Worm (Caenorhabditis elegans) whole organism, L1 larva: ENCODE measurements around the gene pifk-1.

Experiments used
- C16A3.4 ChIP-seq: fragments of 150-350 bp; optimal IDR thresholded peaks from 2 replicates; lab custom pipeline; 2014; ENCODE audit warnings: missing biosample characterization, missing genetic modification characterization
- F16B12.6 ChIP-seq: fragments of 150-350 bp; optimal IDR thresholded peaks from 2 replicates; lab custom pipeline; 2014; ENCODE audit warnings: missing biosample characterization, missing genetic modification characterization
- Y116A8C.19 ChIP-seq: sonication (generic microtip); optimal IDR thresholded peaks from 2 replicates; lab custom pipeline; 2016; ENCODE audit warnings: missing compliant biosample characterization, missing genetic modification characterization, borderline replicate concordance
- ama-1 ChIP-seq: fragments of 150-350 bp; optimal IDR thresholded peaks from 2 replicates; lab custom pipeline; 2014
- blmp-1 ChIP-seq: fragments of 150-350 bp; optimal IDR thresholded peaks from 2 replicates; lab custom pipeline; 2014; ENCODE audit warnings: missing biosample characterization, missing genetic modification characterization
- ceh-63 ChIP-seq: fragments of 200-800 bp; sonication (Bioruptor generic); optimal IDR thresholded peaks from 2 replicates; lab custom pipeline; 2018; ENCODE audit warnings: mild to moderate bottlenecking, missing genetic modification characterization, missing compliant biosample characterization
- ceh-82 ChIP-seq, 3 experiments: fragments of 150-350 bp in 1 of 3; sonication (generic microtip) in 2 of 3; optimal IDR thresholded peaks; 2 replicates each; lab custom pipeline; 2014 to 2017; ENCODE audit warnings: missing biosample characterization in 3 of 3, missing genetic modification characterization in 3 of 3
- ceh-90 ChIP-seq: sonication (generic microtip); optimal IDR thresholded peaks from 2 replicates; lab custom pipeline; 2016; ENCODE audit warnings: missing genetic modification characterization, missing compliant biosample characterization
- ces-1 ChIP-seq: fragments of 150-350 bp; optimal IDR thresholded peaks from 2 replicates; lab custom pipeline; 2014; ENCODE audit warnings: missing biosample characterization, missing genetic modification reagents, missing genetic modification characterization
- dpl-1 ChIP-seq, 3 experiments: fragments of 150-350 bp in 2 of 3; sonication (generic microtip) in 1 of 3; optimal IDR thresholded peaks; 2 replicates each; lab custom pipeline; 2014 to 2017; ENCODE audit warnings: missing biosample characterization in 3 of 3, missing genetic modification characterization in 3 of 3, missing genetic modification reagents in 3 of 3
- dsc-1 ChIP-seq: sonication (generic microtip); optimal IDR thresholded peaks from 2 replicates; lab custom pipeline; 2016; ENCODE audit warnings: mild to moderate bottlenecking, missing genetic modification characterization, missing compliant biosample characterization
- efl-1 ChIP-seq, 4 experiments: fragments of 150-350 bp; optimal IDR thresholded peaks in 3 of 4; peaks in 1 of 4; 1 replicate in 1 of 4; 2 replicates in 3 of 4; lab custom pipeline; 2014; ENCODE audit warnings: missing biosample characterization in 2 of 4, missing genetic modification characterization in 2 of 4, missing genetic modification reagents in 2 of 4
- elt-3 ChIP-seq, 6 experiments: fragments of 150-350 bp in 1 of 6; sonication (generic microtip); optimal IDR thresholded peaks; 2 replicates each; lab custom pipeline; 2017 to 2018; ENCODE audit warnings: missing biosample characterization in 6 of 6, missing genetic modification characterization in 6 of 6, inconsistent platforms in 1 of 6
- fkh-10 ChIP-seq: sonication (generic microtip); optimal IDR thresholded peaks from 2 replicates; lab custom pipeline; 2017; ENCODE audit warnings: missing biosample characterization, missing genetic modification reagents, missing genetic modification characterization
- fkh-8 ChIP-seq: sonication (generic microtip); optimal IDR thresholded peaks from 2 replicates; lab custom pipeline; 2016; ENCODE audit warnings: mild to moderate bottlenecking, missing genetic modification characterization, missing compliant biosample characterization
- fos-1 ChIP-seq: fragments of 150-350 bp; optimal IDR thresholded peaks from 2 replicates; lab custom pipeline; 2014; ENCODE audit warnings: missing biosample characterization, missing genetic modification characterization
- grh-1 ChIP-seq: fragments of 200-800 bp; sonication (Bioruptor generic); IDR thresholded peaks from 2 replicates; pipeline ENCODE4 v1.3.6; 2022; ENCODE audit warnings: missing genetic modification reagents, missing genetic modification characterization, missing compliant biosample characterization
- hlh-17 ChIP-seq: fragments of 200-800 bp; sonication (Bioruptor generic); optimal IDR thresholded peaks from 2 replicates; lab custom pipeline; 2018; ENCODE audit warnings: missing genetic modification characterization, mild to moderate bottlenecking, missing compliant biosample characterization, moderate library complexity, borderline replicate concordance
- hpl-2 ChIP-seq: fragments of 150-350 bp; optimal IDR thresholded peaks from 2 replicates; lab custom pipeline; 2014; ENCODE audit warnings: missing biosample characterization, missing genetic modification reagents, missing genetic modification characterization
- irx-1 ChIP-seq: sonication (generic microtip); optimal IDR thresholded peaks from 2 replicates; lab custom pipeline; 2016; ENCODE audit warnings: missing genetic modification characterization, missing compliant biosample characterization
- jun-1 ChIP-seq: fragments of 150-350 bp; optimal IDR thresholded peaks from 2 replicates; lab custom pipeline; 2014; ENCODE audit warnings: missing biosample characterization, missing genetic modification reagents, missing genetic modification characterization
- lin-13 ChIP-seq: fragments of 150-350 bp; optimal IDR thresholded peaks from 2 replicates; lab custom pipeline; 2014; ENCODE audit warnings: missing biosample characterization, missing genetic modification reagents, missing genetic modification characterization
- lin-14 ChIP-seq: fragments of 200-800 bp; sonication (Bioruptor generic); optimal IDR thresholded peaks from 2 replicates; lab custom pipeline; 2018; ENCODE audit warnings: mild to moderate bottlenecking, missing genetic modification characterization, moderate library complexity, missing compliant biosample characterization
- lin-15B ChIP-seq: fragments of 150-350 bp; sonication (generic microtip); optimal IDR thresholded peaks from 3 replicates; lab custom pipeline; 2014; ENCODE audit warnings: missing biosample characterization, missing genetic modification characterization
- lin-35 ChIP-seq, 2 experiments: fragments of 150-350 bp; optimal IDR thresholded peaks; 2 replicates each; lab custom pipeline; 2014; ENCODE audit warnings: missing biosample characterization in 2 of 2, missing genetic modification characterization in 2 of 2, missing genetic modification reagents in 2 of 2
- lsy-2 ChIP-seq, 2 experiments: fragments of 150-350 bp; optimal IDR thresholded peaks; 2 replicates each; lab custom pipeline; 2014; ENCODE audit warnings: missing biosample characterization in 2 of 2, missing genetic modification characterization in 2 of 2
- mab-9 ChIP-seq: fragments of 200-800 bp; sonication (Bioruptor generic); IDR thresholded peaks from 2 replicates; pipeline ENCODE4 v1.3.6; 2022; ENCODE audit warnings: missing genetic modification reagents, missing genetic modification characterization, missing compliant biosample characterization
- mdl-1 ChIP-seq, 2 experiments: fragments of 150-350 bp; optimal IDR thresholded peaks; 2 replicates each; lab custom pipeline; 2014 to 2017; ENCODE audit warnings: missing biosample characterization in 2 of 2, missing genetic modification characterization in 2 of 2, inconsistent platforms in 1 of 2
- mef-2 ChIP-seq: fragments of 150-350 bp; optimal IDR thresholded peaks from 2 replicates; lab custom pipeline; 2014; ENCODE audit warnings: missing biosample characterization, missing genetic modification characterization
- mep-1 ChIP-seq: fragments of 150-350 bp; optimal IDR thresholded peaks from 2 replicates; lab custom pipeline; 2014; ENCODE audit warnings: missing biosample characterization, missing genetic modification characterization
- nhr-20 ChIP-seq: sonication (generic microtip); optimal IDR thresholded peaks from 2 replicates; lab custom pipeline; 2016; ENCODE audit warnings: mild to moderate bottlenecking, missing genetic modification characterization, missing compliant biosample characterization
- nhr-28 ChIP-seq: fragments of 150-350 bp; optimal IDR thresholded peaks from 2 replicates; lab custom pipeline; 2014; ENCODE audit warnings: missing biosample characterization, missing genetic modification characterization
- nhr-47 ChIP-seq: sonication (generic microtip); optimal IDR thresholded peaks from 2 replicates; lab custom pipeline; 2016; ENCODE audit warnings: mild to moderate bottlenecking, missing genetic modification characterization, moderate library complexity, missing compliant biosample characterization
- nhr-71 ChIP-seq: sonication (generic microtip); optimal IDR thresholded peaks from 2 replicates; lab custom pipeline; 2016; ENCODE audit warnings: mild to moderate bottlenecking, missing genetic modification characterization, moderate library complexity, missing compliant biosample characterization
- nhr-77 ChIP-seq: fragments of 150-350 bp; optimal IDR thresholded peaks from 2 replicates; lab custom pipeline; 2014; ENCODE audit warnings: missing biosample characterization, missing genetic modification characterization
- nhr-85 ChIP-seq: sonication (generic microtip); peaks from one replicate; lab custom pipeline; 2016; ENCODE audit warnings: missing genetic modification characterization, inconsistent platforms, missing compliant biosample characterization
- nhr-90 ChIP-seq: sonication (generic microtip); optimal IDR thresholded peaks from 2 replicates; lab custom pipeline; 2016; ENCODE audit warnings: mild to moderate bottlenecking, missing genetic modification characterization, missing compliant biosample characterization; ENCODE audit not compliant: poor library complexity
- rnt-1 ChIP-seq: sonication (generic microtip); optimal IDR thresholded peaks from 2 replicates; lab custom pipeline; 2016; ENCODE audit warnings: mild to moderate bottlenecking, missing genetic modification characterization, moderate library complexity, missing compliant biosample characterization
- skn-1 ChIP-seq: fragments of 150-350 bp; optimal IDR thresholded peaks from 2 replicates; lab custom pipeline; 2014; ENCODE audit warnings: missing biosample characterization, missing genetic modification characterization
- snu-23 ChIP-seq: sonication (generic microtip); optimal IDR thresholded peaks from 2 replicates; lab custom pipeline; 2016; ENCODE audit warnings: missing genetic modification characterization, missing compliant biosample characterization
- sup-37 ChIP-seq: fragments of 200-800 bp; sonication (Bioruptor generic); optimal IDR thresholded peaks from 2 replicates; lab custom pipeline; 2018; ENCODE audit warnings: mild to moderate bottlenecking, missing genetic modification characterization, missing compliant biosample characterization
- swsn-7 ChIP-seq: sonication (generic microtip); optimal IDR thresholded peaks from 2 replicates; lab custom pipeline; 2016; ENCODE audit warnings: missing genetic modification characterization, missing compliant biosample characterization
- tbx-2 ChIP-seq: sonication (generic microtip); optimal IDR thresholded peaks from 2 replicates; lab custom pipeline; 2016; ENCODE audit warnings: missing genetic modification characterization, missing compliant biosample characterization
- tlp-1 ChIP-seq: fragments of 150-350 bp; optimal IDR thresholded peaks from 2 replicates; lab custom pipeline; 2014; ENCODE audit warnings: missing biosample characterization, missing genetic modification characterization
- unc-130 ChIP-seq: fragments of 150-350 bp; optimal IDR thresholded peaks from 2 replicates; lab custom pipeline; 2017; ENCODE audit warnings: missing biosample characterization, missing genetic modification characterization, inconsistent platforms
- unc-86 ChIP-seq: sonication (generic microtip); optimal IDR thresholded peaks from 2 replicates; lab custom pipeline; 2016; ENCODE audit warnings: missing genetic modification characterization, missing compliant biosample characterization
- xbp-1 ChIP-seq: sonication (generic microtip); optimal IDR thresholded peaks from 2 replicates; lab custom pipeline; 2016; ENCODE audit warnings: missing genetic modification characterization, missing compliant biosample characterization
- zip-4 ChIP-seq: fragments of 200-800 bp; sonication (Bioruptor generic); optimal IDR thresholded peaks from 2 replicates; lab custom pipeline; 2018; ENCODE audit warnings: mild to moderate bottlenecking, missing genetic modification characterization, moderate library complexity, missing compliant biosample characterization
- ztf-4 ChIP-seq: fragments of 150-350 bp; optimal IDR thresholded peaks from 2 replicates; lab custom pipeline; 2014; ENCODE audit warnings: missing biosample characterization, missing genetic modification characterization

pifk-1 gene

ce11 chrX:876935-877334 is 47.4 kb downstream of the pifk-1 start, which contains the start of gene ZC13.1:
Gene ZC13.1, plus strand, starts transcription at chrX:877239.
- TF ChIP-seq Y116A8C.19 (tag; lab: Kevin White, UChicago) (no peak), nhr-71 (tag; lab: Kevin White, UChicago) (peak; percentile 63), blmp-1 (tag; lab: Kevin White, UChicago) (peak; percentile 97), skn-1 (tag; lab: Kevin White, UChicago) (peak; percentile 96), F16B12.6 (tag; lab: Kevin White, UChicago) (peak; percentile 25), swsn-7 (peak; percentile 52), hpl-2 (GFP tag; lab: Kevin White, UChicago) (no peak), ceh-90 (tag; lab: Kevin White, UChicago) (no peak), nhr-47 (tag; lab: Kevin White, UChicago) (peak; percentile 64), unc-86 (tag; lab: Kevin White, UChicago) (peak; percentile 12), fkh-10 (GFP tag; lab: Kevin White, UChicago) (peak; percentile 28), ces-1 (GFP tag; lab: Kevin White, UChicago) (no peak), ceh-63 (GFP tag; lab: Kevin White, UChicago) (no peak), C16A3.4 (tag; lab: Kevin White, UChicago) (peak; percentile 70), tbx-2 (tag; lab: Kevin White, UChicago) (peak; percentile 53), fkh-8 (tag; lab: Kevin White, UChicago) (peak; percentile 71), tlp-1 (tag; lab: Kevin White, UChicago) (no peak), jun-1 (tag; lab: Kevin White, UChicago) (peak; percentile 18), dsc-1 (tag; lab: Kevin White, UChicago) (peak; percentile 13), nhr-77 (tag; lab: Kevin White, UChicago) (peak; percentile 58), snu-23 (peak; percentile 77), mab-9 (GFP tag; lab: Robert Waterston, UW) (no peak), nhr-20 (peak; percentile 62), nhr-90 (no peak), mep-1 (tag; lab: Kevin White, UChicago) (peak; percentile 86), ztf-4 (no peak), mdl-1 (tag; optimal IDR thresholded peaks at IDR 0.05; lab: Kevin White, UChicago) (peak in 1 of 2 experiments; percentile 51), elt-3 (tag; optimal IDR thresholded peaks at IDR 0.05; lab: Kevin White, UChicago) (peak in 3 of 6 experiments; percentile 10 to 45 (median 38)), unc-130 (tag; lab: Kevin White, UChicago) (peak; percentile 40), lin-35 (GFP tag; optimal IDR thresholded peaks at IDR 0.05; lab: Kevin White, UChicago) (peak; percentile 61 to 81), ama-1 (lab: Kevin White, UChicago) (no peak), nhr-28 (no peak), ceh-82 (tag; optimal IDR thresholded peaks at IDR 0.05; lab: Kevin White, UChicago) (peak in 2 of 3 experiments; percentile 19 to 88), lin-13 (GFP tag; lab: Kevin White, UChicago) (no peak), nhr-85 (tag; lab: Kevin White, UChicago) (peak; percentile 73), zip-4 (no peak), lin-14 (GFP tag; lab: Kevin White, UChicago) (peak; percentile 86), dpl-1 (GFP tag; optimal IDR thresholded peaks at IDR 0.05; lab: Kevin White, UChicago) (peak; percentile 30 to 64 (median 46)), mef-2 (tag; lab: Kevin White, UChicago) (peak; percentile 3), fos-1 (tag; lab: Kevin White, UChicago) (peak; percentile 24), lsy-2 (tag; optimal IDR thresholded peaks at IDR 0.05; lab: Kevin White, UChicago) (peak; percentile 45 to 81), rnt-1 (tag; lab: Kevin White, UChicago) (peak; percentile 72), grh-1 (GFP tag; lab: Robert Waterston, UW) (no peak), lin-15B (tag; lab: Kevin White, UChicago) (peak; percentile 61), efl-1 (optimal IDR thresholded peaks at IDR 0.05; lab: Kevin White, UChicago) (peak; percentile 36 to 66), efl-1 (GFP tag; optimal IDR thresholded peaks at IDR 0.05 in 1 of 2; lab: Kevin White, UChicago) (peak in 1 of 2 experiments; percentile 15), sup-37 (GFP tag; lab: Kevin White, UChicago) (no peak), xbp-1 (tag; lab: Kevin White, UChicago) (peak; percentile 33), irx-1 (no peak), hlh-17 (GFP tag; lab: Kevin White, UChicago) (no peak)
